Worm (Caenorhabditis elegans) whole organism, L3 larva: ENCODE data around the gene str-254.
A peak's percentile ranks its signal among the peaks of the same experiment; 100 is the strongest.

Experiments used
- R02D3.7 ChIP-seq: fragments of 150-350 bp; optimal IDR thresholded peaks from 2 replicates; lab custom pipeline; 2014; ENCODE audit warnings: missing biosample characterization, missing genetic modification characterization
- ZK546.5 ChIP-seq: sonication (generic microtip); optimal IDR thresholded peaks from 2 replicates; lab custom pipeline; 2017; ENCODE audit warnings: missing biosample characterization, missing genetic modification characterization
- aly-2 ChIP-seq: fragments of 150-350 bp; optimal IDR thresholded peaks from 2 replicates; lab custom pipeline; 2014; ENCODE audit warnings: missing biosample characterization, missing genetic modification characterization
- ceh-16 ChIP-seq: sonication (generic microtip); optimal IDR thresholded peaks from 2 replicates; lab custom pipeline; 2017; ENCODE audit warnings: missing biosample characterization, missing genetic modification characterization
- ceh-28 ChIP-seq: fragments of 150-350 bp; optimal IDR thresholded peaks from 2 replicates; lab custom pipeline; 2014; ENCODE audit warnings: missing biosample characterization, missing genetic modification reagents, missing genetic modification characterization
- ceh-82 ChIP-seq: fragments of 150-350 bp; optimal IDR thresholded peaks from 2 replicates; lab custom pipeline; 2014; ENCODE audit warnings: missing biosample characterization, missing genetic modification characterization
- ceh-9 ChIP-seq: sonication (generic microtip); optimal IDR thresholded peaks from 2 replicates; lab custom pipeline; 2018; ENCODE audit warnings: missing biosample characterization, missing genetic modification characterization
- egl-27 ChIP-seq: sonication (generic microtip); optimal IDR thresholded peaks from 4 replicates; lab custom pipeline; 2017; ENCODE audit warnings: missing biosample characterization, missing genetic modification reagents, missing genetic modification characterization
- egl-5 ChIP-seq: fragments of 150-350 bp; optimal IDR thresholded peaks from 2 replicates; lab custom pipeline; 2017; ENCODE audit warnings: missing biosample characterization, missing genetic modification reagents, missing genetic modification characterization, inconsistent platforms
- elt-1 ChIP-seq: fragments of 150-350 bp; optimal IDR thresholded peaks from 2 replicates; lab custom pipeline; 2014; ENCODE audit warnings: missing biosample characterization, missing genetic modification characterization
- elt-2 ChIP-seq: sonication (generic microtip); optimal IDR thresholded peaks from 2 replicates; lab custom pipeline; 2016; ENCODE audit warnings: missing genetic modification reagents, mild to moderate bottlenecking, missing genetic modification characterization, missing compliant biosample characterization
- elt-3 ChIP-seq, 3 experiments: fragments of 150-350 bp in 1 of 3; sonication (generic microtip) in 2 of 3; optimal IDR thresholded peaks; 2 replicates in 2 of 3; 4 replicates in 1 of 3; lab custom pipeline; 2014 to 2017; ENCODE audit warnings: missing biosample characterization in 3 of 3, missing genetic modification characterization in 3 of 3
- eor-1 ChIP-seq, 2 experiments: fragments of 150-350 bp; optimal IDR thresholded peaks; 2 replicates each; lab custom pipeline; 2014 to 2018; ENCODE audit warnings: missing biosample characterization in 2 of 2, missing genetic modification characterization in 2 of 2
- fkh-2 ChIP-seq: fragments of 150-350 bp; optimal IDR thresholded peaks from 2 replicates; lab custom pipeline; 2014; ENCODE audit warnings: missing biosample characterization, missing genetic modification reagents, missing genetic modification characterization
- fos-1 ChIP-seq: fragments of 150-350 bp; optimal IDR thresholded peaks from 2 replicates; lab custom pipeline; 2014; ENCODE audit warnings: missing biosample characterization, missing genetic modification characterization
- lin-15B ChIP-seq: fragments of 150-350 bp; optimal IDR thresholded peaks from 2 replicates; lab custom pipeline; 2014; ENCODE audit warnings: missing biosample characterization, missing genetic modification characterization
- lin-39 ChIP-seq: fragments of 150-350 bp; optimal IDR thresholded peaks from 2 replicates; lab custom pipeline; 2018; ENCODE audit warnings: missing biosample characterization, missing genetic modification reagents, missing genetic modification characterization
- lsy-12 ChIP-seq: sonication (generic microtip); optimal IDR thresholded peaks from 2 replicates; lab custom pipeline; 2016; ENCODE audit warnings: mild to moderate bottlenecking, missing genetic modification characterization, missing compliant biosample characterization
- mdl-1 ChIP-seq: fragments of 150-350 bp; optimal IDR thresholded peaks from 2 replicates; lab custom pipeline; 2014; ENCODE audit warnings: missing biosample characterization, missing genetic modification characterization
- mml-1 ChIP-seq: fragments of 150-350 bp; sonication (generic microtip); optimal IDR thresholded peaks from 3 replicates; lab custom pipeline; 2014; ENCODE audit warnings: missing biosample characterization, missing genetic modification characterization
- nhr-12 ChIP-seq: fragments of 150-350 bp; optimal IDR thresholded peaks from 2 replicates; lab custom pipeline; 2014; ENCODE audit warnings: missing biosample characterization, missing genetic modification characterization
- nhr-23 ChIP-seq: fragments of 150-350 bp; optimal IDR thresholded peaks from 2 replicates; lab custom pipeline; 2014; ENCODE audit warnings: missing biosample characterization, missing genetic modification reagents, missing genetic modification characterization
- nhr-237 ChIP-seq: fragments of 150-350 bp; optimal IDR thresholded peaks from 2 replicates; lab custom pipeline; 2014; ENCODE audit warnings: missing biosample characterization, missing genetic modification characterization
- nhr-25 ChIP-seq: sonication (generic microtip); optimal IDR thresholded peaks from 2 replicates; lab custom pipeline; 2017; ENCODE audit warnings: missing biosample characterization, missing genetic modification characterization
- nhr-28 ChIP-seq: fragments of 150-350 bp; optimal IDR thresholded peaks from 2 replicates; lab custom pipeline; 2014; ENCODE audit warnings: missing biosample characterization, missing genetic modification characterization
- nhr-67 ChIP-seq: fragments of 150-350 bp; optimal IDR thresholded peaks from 2 replicates; lab custom pipeline; 2014; ENCODE audit warnings: missing biosample characterization, missing genetic modification characterization
- pha-4 ChIP-seq: fragments of 150-350 bp; optimal IDR thresholded peaks from 2 replicates; lab custom pipeline; 2014; ENCODE audit warnings: missing biosample characterization, missing genetic modification reagents, missing genetic modification characterization
- pqm-1 ChIP-seq: fragments of 150-350 bp; optimal IDR thresholded peaks from 2 replicates; lab custom pipeline; 2017; ENCODE audit warnings: missing biosample characterization, missing genetic modification characterization, inconsistent platforms
- sea-2 ChIP-seq: fragments of 150-350 bp; sonication (generic microtip); optimal IDR thresholded peaks from 4 replicates; lab custom pipeline; 2014; ENCODE audit warnings: missing biosample characterization, missing genetic modification reagents, missing genetic modification characterization
- snpc-4 ChIP-seq: fragments of 150-350 bp; optimal IDR thresholded peaks from 2 replicates; lab custom pipeline; 2014; ENCODE audit warnings: missing biosample characterization, missing genetic modification characterization
- tbx-2 ChIP-seq: sonication (generic microtip); optimal IDR thresholded peaks from 2 replicates; lab custom pipeline; 2016; ENCODE audit warnings: mild to moderate bottlenecking, missing genetic modification characterization, missing compliant biosample characterization
- unc-39 ChIP-seq: sonication (generic microtip); optimal IDR thresholded peaks from 4 replicates; lab custom pipeline; 2017; ENCODE audit warnings: missing biosample characterization, missing genetic modification characterization
- zag-1 ChIP-seq: fragments of 150-350 bp; optimal IDR thresholded peaks from 2 replicates; lab custom pipeline; 2014; ENCODE audit warnings: missing biosample characterization, missing genetic modification characterization
- ztf-11 ChIP-seq: fragments of 150-350 bp; optimal IDR thresholded peaks from 2 replicates; lab custom pipeline; 2014; ENCODE audit warnings: missing biosample characterization, missing genetic modification characterization
- ztf-4 ChIP-seq: fragments of 150-350 bp; optimal IDR thresholded peaks from 2 replicates; lab custom pipeline; 2014; ENCODE audit warnings: missing biosample characterization, missing genetic modification characterization

Gene str-254

DNA sequence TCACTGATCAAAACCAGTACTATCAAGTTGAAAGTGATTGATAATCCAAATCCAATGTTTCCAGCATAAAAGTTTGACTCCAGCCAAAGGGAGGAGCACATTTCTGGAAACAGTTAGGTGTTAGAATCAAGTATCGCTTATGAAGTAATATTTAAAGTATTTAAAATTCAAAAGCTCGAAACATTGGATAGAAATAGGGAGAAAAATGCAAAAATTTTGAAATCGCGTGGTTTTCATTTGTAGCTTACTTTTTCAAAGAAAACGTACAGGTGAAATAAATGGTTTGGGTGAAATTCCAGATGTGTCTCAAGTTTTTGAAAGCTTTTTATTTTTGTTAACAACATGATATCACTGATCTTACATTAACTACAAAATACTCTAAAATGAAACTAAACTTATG is 15.8 kb upstream of the str-254 start, which contains the start of gene str-111:
TSS of gene str-111 (minus strand) at position 101 of the 400 bp plus-strand sequence.
- TF ChIP-seq nhr-23 (no peak), tbx-2 (tag; lab: Kevin White, UChicago) (no peak), ceh-28 (tag; lab: Kevin White, UChicago) (no peak), egl-5 (no peak), R02D3.7 (no peak), elt-2 (tag; lab: Kevin White, UChicago) (no peak), snpc-4 (tag; lab: Kevin White, UChicago) (no peak), ceh-9 (tag; lab: Kevin White, UChicago) (no peak), egl-27 (tag; lab: Kevin White, UChicago) (no peak), ztf-4 (no peak)
- TF ChIP-seq, all 47 proteins: peak for 0

DNA sequence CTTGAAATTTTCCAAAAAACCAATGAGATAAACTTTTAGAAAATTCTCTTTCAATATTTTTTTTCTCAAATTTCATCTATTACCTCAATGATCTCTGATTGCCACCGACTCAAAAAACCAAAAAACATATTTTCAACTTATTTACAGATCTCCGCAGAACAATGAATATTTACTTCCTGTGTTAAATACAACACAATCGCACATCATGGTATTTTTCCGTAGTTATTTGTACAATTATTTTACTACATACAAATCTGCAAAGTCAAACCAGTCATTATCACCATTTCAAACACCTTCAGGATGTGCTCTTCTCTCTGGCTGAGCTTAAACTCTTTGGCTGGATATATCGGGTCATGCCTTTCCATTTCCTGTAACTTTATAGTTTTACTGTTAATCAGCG is 12.7 kb upstream of the str-254 start, which contains the start of gene str-108:
TSS of gene str-108 (plus strand) at position 301 of the 400 bp plus-strand sequence.
- TF ChIP-seq lin-39 (tag; lab: Kevin White, UChicago) (no peak), lsy-12 (no peak), ztf-4 (no peak), aly-2 (tag; lab: Kevin White, UChicago) (no peak), ZK546.5 (tag; lab: Kevin White, UChicago) (no peak), mdl-1 (no peak), nhr-28 (tag; lab: Kevin White, UChicago) (no peak), nhr-12 (no peak), pqm-1 (tag; lab: Kevin White, UChicago) (no peak), lin-15B (no peak), ztf-11 (no peak), zag-1 (tag; lab: Kevin White, UChicago) (no peak)

DNA sequence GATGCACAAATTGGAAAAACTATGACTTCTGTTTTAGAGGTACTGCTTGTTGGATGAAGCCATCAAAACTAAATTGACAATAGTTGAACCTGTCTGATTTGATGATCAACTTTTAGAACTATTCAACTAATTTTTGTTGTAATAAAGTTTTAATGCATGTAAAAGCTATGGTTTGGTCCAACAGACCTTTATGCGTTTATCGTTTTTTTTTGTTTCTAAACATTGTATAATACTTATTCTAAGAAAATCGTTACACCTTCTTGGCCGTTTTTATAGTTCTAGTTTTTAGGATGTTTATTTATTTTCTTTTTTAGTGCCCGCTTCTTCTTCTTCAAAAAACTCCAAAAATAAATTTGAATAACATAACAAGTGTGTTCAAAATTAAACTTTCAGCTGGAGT is 10.4 kb upstream of the str-254 start, which contains the start of gene F10A3.12:
TSS of gene F10A3.12 (plus strand) at position 301 of the 400 bp plus-strand sequence.
- TF ChIP-seq elt-3 (tag; optimal IDR thresholded peaks at IDR 0.05; lab: Kevin White, UChicago), result no peak
- TF ChIP-seq sea-2, result no peak
- no peak for TF ChIP-seq lsy-12
- no peak for TF ChIP-seq lin-15B
- no peak for TF ChIP-seq nhr-67 (tag; lab: Kevin White, UChicago)
- TF ChIP-seq tbx-2 (tag; lab: Kevin White, UChicago), result no peak
- TF ChIP-seq ceh-9 (tag; lab: Kevin White, UChicago), result no peak
- no peak for TF ChIP-seq eor-1 (tag; optimal IDR thresholded peaks at IDR 0.05; lab: Kevin White, UChicago)
- TF ChIP-seq pha-4, result no peak
- TF ChIP-seq fos-1 (tag; lab: Kevin White, UChicago), result no peak
- no peak for TF ChIP-seq nhr-25 (tag; lab: Kevin White, UChicago)
- no peak for TF ChIP-seq unc-39 (tag; lab: Kevin White, UChicago)
- TF ChIP-seq, all 47 proteins: peak for 0

DNA sequence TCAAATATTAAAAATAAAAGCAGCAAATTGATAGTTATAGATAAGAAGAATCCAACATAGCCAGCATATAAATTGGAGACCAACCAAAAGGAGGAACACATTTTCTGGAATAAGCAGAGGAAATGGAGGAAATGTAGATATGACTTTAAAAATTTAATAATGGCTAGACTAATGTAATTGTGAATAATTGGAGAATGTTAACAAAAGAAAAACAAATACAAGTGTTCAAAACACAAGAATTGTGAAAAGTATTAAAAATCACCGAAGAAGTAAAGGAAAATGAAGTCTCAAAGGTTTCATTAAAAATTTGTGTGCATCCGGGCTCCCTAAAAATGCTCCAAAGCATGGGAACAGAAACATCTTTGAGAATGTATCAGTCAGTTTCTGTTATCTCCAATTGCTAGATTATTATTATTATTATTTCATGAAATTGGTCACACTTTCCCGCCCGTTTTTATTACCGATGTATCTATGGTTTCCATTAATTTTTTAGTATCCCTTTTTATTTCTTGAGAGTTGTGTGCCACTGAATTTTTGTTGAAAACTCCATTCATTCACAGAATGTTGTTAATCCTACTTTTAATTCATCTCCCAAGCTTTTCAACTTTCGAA is 9.0 kb upstream of the str-254 start, which contains the start of the genes str-109 and F10A3.11:
TSS of gene str-109 (minus strand) at position 101 of the 612 bp plus-strand sequence.
TSS of gene F10A3.11 (plus strand) at position 562 of the 612 bp plus-strand sequence.
- TF ChIP-seq elt-3 (tag; optimal IDR thresholded peaks at IDR 0.05; lab: Kevin White, UChicago) (no peak), ceh-82 (tag; lab: Kevin White, UChicago) (no peak), sea-2 (no peak)
- TF ChIP-seq, all 47 proteins: peak for 0

DNA sequence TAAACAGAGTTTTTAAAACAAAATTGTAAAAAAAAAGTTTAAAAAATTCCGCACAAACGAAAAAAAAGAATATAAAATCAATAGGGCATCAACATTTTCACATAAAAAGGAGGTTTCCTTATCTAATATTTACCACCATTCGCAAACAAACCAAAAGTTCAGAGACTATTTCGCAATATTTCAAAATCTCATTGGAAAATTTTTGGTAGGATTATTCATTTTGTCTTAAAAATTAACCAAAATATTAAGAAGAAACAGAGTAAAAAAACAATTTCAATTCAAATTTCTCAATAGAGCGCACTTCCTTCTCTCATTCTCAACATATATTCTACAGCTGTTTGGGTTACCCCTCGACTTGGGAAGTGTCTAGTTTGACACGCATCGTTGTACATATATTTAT is 6.8 kb upstream of the str-254 start:
- TF ChIP-seq pqm-1 (tag; lab: Kevin White, UChicago) (peak; percentile 16), elt-1 (tag; lab: Kevin White, UChicago) (no peak), elt-2 (tag; lab: Kevin White, UChicago) (peak; percentile 42), egl-5 (no peak), sea-2 (no peak), pha-4 (peak; percentile 71), ztf-11 (no peak), mml-1 (tag; lab: Kevin White, UChicago) (no peak)
- TF ChIP-seq, all 47 proteins: peak for 3

DNA sequence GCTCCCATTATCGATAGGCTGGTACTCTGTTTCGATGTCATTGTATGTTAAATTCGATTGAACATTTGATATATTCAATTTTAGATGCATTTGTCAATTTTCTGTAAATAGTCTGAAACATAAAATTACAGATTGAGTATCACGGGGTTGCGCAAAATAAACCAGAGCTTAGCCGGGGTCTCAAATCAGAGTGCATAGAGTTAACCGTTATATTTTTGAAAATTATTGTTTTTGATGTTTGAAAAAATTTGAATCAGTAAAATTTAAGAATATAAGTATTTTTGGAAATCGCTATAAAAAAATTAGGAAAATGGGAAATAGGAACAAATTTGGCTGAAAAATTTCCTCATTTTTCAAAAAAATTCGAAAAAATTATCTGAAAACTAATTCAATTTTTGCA is 6.3 kb upstream of the str-254 start, which contains the start of gene F10A3.17:
TSS of gene F10A3.17 (minus strand) at position 101 of the 400 bp plus-strand sequence.
- TF ChIP-seq nhr-237 (tag; lab: Kevin White, UChicago) (no peak), tbx-2 (tag; lab: Kevin White, UChicago) (no peak), elt-1 (tag; lab: Kevin White, UChicago) (no peak), fkh-2 (tag; lab: Kevin White, UChicago) (no peak), ztf-11 (no peak), lsy-12 (no peak), snpc-4 (tag; lab: Kevin White, UChicago) (no peak), ztf-4 (no peak), nhr-12 (no peak), fos-1 (tag; lab: Kevin White, UChicago) (no peak), ceh-16 (tag; lab: Kevin White, UChicago) (no peak), nhr-25 (tag; lab: Kevin White, UChicago) (no peak)
- TF ChIP-seq, all 47 proteins: peak for 0
